Fruit fly (Drosophila melanogaster): ENCODE measurements around the gene CG6073.
A peak's percentile ranks its signal among the peaks of the same experiment; 100 is the strongest.

CG6073 gene

DNA sequence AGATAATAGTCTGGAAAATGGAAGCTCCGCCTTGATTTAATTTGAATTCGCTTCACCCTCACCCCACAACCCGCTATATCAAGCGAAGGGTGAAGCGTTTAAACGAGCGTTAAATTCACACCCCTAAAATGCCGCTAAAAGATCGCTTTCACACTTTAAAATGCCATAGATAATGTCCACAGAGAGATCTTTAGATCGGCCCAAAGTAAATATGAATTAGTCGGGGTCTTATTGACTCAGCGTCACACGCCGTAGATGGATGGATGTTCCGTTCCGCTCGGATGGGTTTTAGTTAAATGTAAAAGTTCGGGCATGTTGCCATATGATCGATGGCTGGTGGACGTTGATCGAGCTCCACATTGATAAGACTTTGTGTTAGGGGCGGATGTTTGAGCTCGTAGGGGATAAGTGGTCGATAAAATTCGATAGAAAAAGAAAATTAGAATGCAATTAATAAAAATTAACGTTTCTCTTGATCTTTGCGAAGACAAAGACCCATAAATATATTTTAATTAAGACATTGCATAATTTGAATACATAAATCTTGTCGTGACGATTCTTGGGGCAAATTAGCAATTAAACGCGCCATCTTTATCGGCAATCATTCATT, 39.5 kb upstream of the CG6073 start (continued):
- TF ChIP-seq vnd (GFP tag; IDR thresholded peaks at IDR 0.05; ENCODE audit: partially characterized antibody), result no peak
- peak; percentile 70; the same call in 1 of the 2 replicates for TF ChIP-seq ranshi (GFP tag; IDR thresholded peaks at IDR 0.05)
- no peak for TF ChIP-seq ab (GFP tag; optimal IDR thresholded peaks at IDR 0.05)
- no peak for TF ChIP-seq amos (GFP tag; IDR thresholded peaks at IDR 0.05; ENCODE audit: partially characterized antibody)
- TF ChIP-seq nmo (GFP tag; optimal IDR thresholded peaks at IDR 0.05), result no peak
- peak; percentile 65 for TF ChIP-seq CG17328 (GFP tag; IDR thresholded peaks at IDR 0.05)
- TF ChIP-seq CG15269 (tag; optimal IDR thresholded peaks at IDR 0.05), result peak; percentile 63
- peak; percentile 75 for TF ChIP-seq CG4360 (GFP tag; IDR thresholded peaks at IDR 0.05)
- TF ChIP-seq Elba2 (GFP tag; optimal IDR thresholded peaks at IDR 0.05), result no peak
- peak; percentile 71 for TF ChIP-seq da (GFP tag; optimal IDR thresholded peaks at IDR 0.05)
- TF ChIP-seq Nf-YA (GFP tag; IDR thresholded peaks at IDR 0.05), result peak; percentile 88
- TF ChIP-seq CG16863 (GFP tag; optimal IDR thresholded peaks at IDR 0.05), result peak; percentile 87
- TF ChIP-seq CG4730 (GFP tag; IDR thresholded peaks at IDR 0.05), result peak; percentile 44; the same call in 1 of the 2 replicates
- peak; percentile 81 for TF ChIP-seq pfk (GFP tag; optimal IDR thresholded peaks at IDR 0.05)
- TF ChIP-seq CG8290 (GFP tag; optimal IDR thresholded peaks at IDR 0.05), result peak; percentile 94
- peak; percentile 79 to 96 for TF ChIP-seq CG8290 (tag; optimal IDR thresholded peaks at IDR 0.05)
- peak; percentile 72 for TF ChIP-seq tx (GFP tag; optimal IDR thresholded peaks at IDR 0.05)
- peak; percentile 68 for TF ChIP-seq E2f2 (GFP tag; IDR thresholded peaks at IDR 0.05)
- peak; percentile 67 for TF ChIP-seq klu (GFP tag; IDR thresholded peaks at IDR 0.05)
- TF ChIP-seq Scr (GFP tag; IDR thresholded peaks at IDR 0.05; ENCODE audit: partially characterized antibody), result no peak
- peak; percentile 50; the same call in 1 of the 2 replicates for TF ChIP-seq CG9215 (GFP tag; IDR thresholded peaks at IDR 0.05)
- TF ChIP-seq CG18599 (GFP tag; optimal IDR thresholded peaks at IDR 0.05), result peak; percentile 90
- TF ChIP-seq ac (GFP tag; optimal IDR thresholded peaks at IDR 0.05), result no peak
- peak; percentile 73 for TF ChIP-seq CG15514 (GFP tag; optimal IDR thresholded peaks at IDR 0.05)
- 0 out of 2 replicates have a peak, but pooled peaks have one; percentile 17 for TF ChIP-seq CG8765 (GFP tag; IDR thresholded peaks at IDR 0.05)
- TF ChIP-seq mam (GFP tag; optimal IDR thresholded peaks at IDR 0.05), result peak; percentile 82
- TF ChIP-seq CG13123 (GFP tag; optimal IDR thresholded peaks at IDR 0.05), result peak; percentile 94
- TF ChIP-seq vvl (GFP tag; IDR thresholded peaks at IDR 0.05), result peak; percentile 83
- peak; percentile 47; the same call in 1 of the 2 replicates for TF ChIP-seq CG6689 (GFP tag; IDR thresholded peaks at IDR 0.05)
- TF ChIP-seq CG4282 (GFP tag; optimal IDR thresholded peaks at IDR 0.05), result peak; percentile 74
- TF ChIP-seq slbo (GFP tag; IDR thresholded peaks at IDR 0.05), result peak; percentile 79
- TF ChIP-seq CG15601 (tag; optimal IDR thresholded peaks at IDR 0.05), result peak; percentile 94
- peak; percentile 91 for TF ChIP-seq CG6813 (GFP tag; optimal IDR thresholded peaks at IDR 0.05)
- peak; percentile 51 for TF ChIP-seq ap (GFP tag; IDR thresholded peaks at IDR 0.05)
- TF ChIP-seq CG18764 (GFP tag; optimal IDR thresholded peaks at IDR 0.05), result peak; percentile 89
- no peak for TF ChIP-seq Aef1 (GFP tag; IDR thresholded peaks at IDR 0.05)
- TF ChIP-seq CG13775 (GFP tag; optimal IDR thresholded peaks at IDR 0.05), result peak; percentile 55
- TF ChIP-seq ro (GFP tag; IDR thresholded peaks at IDR 0.05), result peak; percentile 52; the same call in 1 of the 2 replicates
- TF ChIP-seq CG8478 (optimal IDR thresholded peaks at IDR 0.05), result no peak
- TF ChIP-seq CG32532 (GFP tag; IDR thresholded peaks at IDR 0.05), result peak; percentile 71; the same call in 1 of the 2 replicates
- peak; percentile 48 for TF ChIP-seq CG10147 (GFP tag; optimal IDR thresholded peaks at IDR 0.05)
- TF ChIP-seq NK7.1 (GFP tag; optimal IDR thresholded peaks at IDR 0.05), result peak; percentile 91
- peak; percentile 90 for TF ChIP-seq ci (GFP tag; IDR thresholded peaks at IDR 0.05)
- TF ChIP-seq Dad (GFP tag; optimal IDR thresholded peaks at IDR 0.05), result peak; percentile 80
- TF ChIP-seq br (optimal IDR thresholded peaks at IDR 0.05), result no peak
- peak; percentile 73 for TF ChIP-seq ash1 (GFP tag; optimal IDR thresholded peaks at IDR 0.05)
- TF ChIP-seq CG11085 (GFP tag; IDR thresholded peaks at IDR 0.05), result peak; percentile 75; the same call in 1 of the 2 replicates
- peak; percentile 86 for TF ChIP-seq CG15011 (GFP tag; optimal IDR thresholded peaks at IDR 0.05)
- peak; percentile 29; the same call in 1 of the 3 replicates for TF ChIP-seq ase (GFP tag; IDR thresholded peaks at IDR 0.05)
- TF ChIP-seq GATAe (GFP tag; conservative IDR thresholded peaks at IDR 0.05), result peak; percentile 36; the same call in 1 of the 2 replicates
- TF ChIP-seq Abd-B (GFP tag; optimal IDR thresholded peaks at IDR 0.05), result no peak
